Worm (Caenorhabditis elegans) whole organism, L2 larva: ENCODE data around the gene srw-57.

Source experiments
- C34F6.9 ChIP-seq: fragments of 150-350 bp; optimal IDR thresholded peaks from 2 replicates; lab custom pipeline; 2014; ENCODE audit warnings: missing biosample characterization, missing genetic modification characterization
- F13H6.1 ChIP-seq: sonication (generic microtip); optimal IDR thresholded peaks from 2 replicates; lab custom pipeline; 2016; ENCODE audit warnings: missing genetic modification characterization, missing compliant biosample characterization
- R02D3.7 ChIP-seq: fragments of 150-350 bp; optimal IDR thresholded peaks from 2 replicates; lab custom pipeline; 2014; ENCODE audit warnings: missing biosample characterization, missing genetic modification characterization
- Y55F3AM.14 ChIP-seq: fragments of 200-800 bp; sonication (Bioruptor generic); optimal IDR thresholded peaks from 2 replicates; lab custom pipeline; 2018; ENCODE audit warnings: mild to moderate bottlenecking, missing genetic modification characterization, missing compliant biosample characterization
- alr-1 ChIP-seq: fragments of 150-350 bp; optimal IDR thresholded peaks from 2 replicates; lab custom pipeline; 2014; ENCODE audit warnings: missing biosample characterization, missing genetic modification characterization
- aly-2 ChIP-seq: fragments of 150-350 bp; optimal IDR thresholded peaks from 2 replicates; lab custom pipeline; 2014; ENCODE audit warnings: missing biosample characterization, missing genetic modification characterization
- ama-1 ChIP-seq: fragments of 150-350 bp; optimal IDR thresholded peaks from 2 replicates; lab custom pipeline; 2018; ENCODE audit warnings: inconsistent platforms
- blmp-1 ChIP-seq: sonication (generic microtip); optimal IDR thresholded peaks from 2 replicates; lab custom pipeline; 2017; ENCODE audit warnings: missing genetic modification characterization, mild to moderate bottlenecking, missing compliant biosample characterization, antibody characterized with exemption, moderate library complexity; ENCODE audit not compliant: insufficient read depth
- ceh-16 ChIP-seq: fragments of 150-350 bp; optimal IDR thresholded peaks from 2 replicates; lab custom pipeline; 2014; ENCODE audit warnings: missing biosample characterization, missing genetic modification characterization
- ceh-82 ChIP-seq: fragments of 150-350 bp; optimal IDR thresholded peaks from 2 replicates; lab custom pipeline; 2014; ENCODE audit warnings: missing biosample characterization, missing genetic modification characterization
- crh-2 ChIP-seq: sonication (generic microtip); optimal IDR thresholded peaks from 2 replicates; lab custom pipeline; 2017; ENCODE audit warnings: missing biosample characterization, missing genetic modification characterization
- dmd-4 ChIP-seq: sonication (generic microtip); optimal IDR thresholded peaks from 2 replicates; lab custom pipeline; 2017; ENCODE audit warnings: missing biosample characterization, missing genetic modification characterization
- egl-27 ChIP-seq: sonication (generic microtip); optimal IDR thresholded peaks from 3 replicates; lab custom pipeline; 2017; ENCODE audit warnings: missing biosample characterization, missing genetic modification reagents, missing genetic modification characterization
- elt-1 ChIP-seq: fragments of 150-350 bp; optimal IDR thresholded peaks from 2 replicates; lab custom pipeline; 2014; ENCODE audit warnings: missing biosample characterization, missing genetic modification characterization
- gmeb-1 ChIP-seq: fragments of 150-350 bp; optimal IDR thresholded peaks from 2 replicates; lab custom pipeline; 2014; ENCODE audit warnings: missing biosample characterization, missing genetic modification characterization
- lin-11 ChIP-seq: fragments of 150-350 bp; sonication (generic microtip); optimal IDR thresholded peaks from 2 replicates; lab custom pipeline; 2014; ENCODE audit warnings: missing biosample characterization, missing genetic modification characterization, inconsistent platforms, mixed read lengths
- lin-13 ChIP-seq: fragments of 150-350 bp; optimal IDR thresholded peaks from 2 replicates; lab custom pipeline; 2014; ENCODE audit warnings: missing biosample characterization, missing genetic modification reagents, missing genetic modification characterization
- lin-39 ChIP-seq: fragments of 150-350 bp; optimal IDR thresholded peaks from 2 replicates; lab custom pipeline; 2014; ENCODE audit warnings: missing biosample characterization, missing genetic modification reagents, missing genetic modification characterization
- lsy-2 ChIP-seq, 2 experiments: fragments of 150-350 bp in 1 of 2; sonication (generic microtip) in 1 of 2; optimal IDR thresholded peaks; 2 replicates each; lab custom pipeline; 2014 to 2017; ENCODE audit warnings: missing biosample characterization in 2 of 2, missing genetic modification characterization in 2 of 2
- mab-5 ChIP-seq: fragments of 150-350 bp; optimal IDR thresholded peaks from 2 replicates; lab custom pipeline; 2014; ENCODE audit warnings: missing biosample characterization, missing genetic modification characterization
- mbf-1 ChIP-seq: sonication (generic microtip); optimal IDR thresholded peaks from 2 replicates; lab custom pipeline; 2017; ENCODE audit warnings: missing biosample characterization, missing genetic modification characterization
- nhr-10 ChIP-seq: sonication (generic microtip); optimal IDR thresholded peaks from 2 replicates; lab custom pipeline; 2017; ENCODE audit warnings: missing biosample characterization, missing genetic modification characterization
- nhr-11 ChIP-seq: fragments of 150-350 bp; optimal IDR thresholded peaks from 2 replicates; lab custom pipeline; 2014; ENCODE audit warnings: missing biosample characterization, missing genetic modification characterization
- nhr-21 ChIP-seq: fragments of 150-350 bp; optimal IDR thresholded peaks from 2 replicates; lab custom pipeline; 2014; ENCODE audit warnings: missing biosample characterization, missing genetic modification characterization
- nhr-23 ChIP-seq: fragments of 150-350 bp; optimal IDR thresholded peaks from 2 replicates; lab custom pipeline; 2014; ENCODE audit warnings: missing biosample characterization, missing genetic modification reagents, missing genetic modification characterization
- nhr-237 ChIP-seq: fragments of 150-350 bp; optimal IDR thresholded peaks from 2 replicates; lab custom pipeline; 2014; ENCODE audit warnings: missing biosample characterization, missing genetic modification characterization
- nhr-25 ChIP-seq: fragments of 150-350 bp; sonication (generic microtip); optimal IDR thresholded peaks from 3 replicates; lab custom pipeline; 2014; ENCODE audit warnings: missing biosample characterization, missing genetic modification characterization
- peb-1 ChIP-seq: fragments of 150-350 bp; optimal IDR thresholded peaks from 2 replicates; lab custom pipeline; 2014; ENCODE audit warnings: missing biosample characterization, missing genetic modification characterization
- skn-1 ChIP-seq: sonication (generic microtip); optimal IDR thresholded peaks from 2 replicates; lab custom pipeline; 2017; ENCODE audit warnings: missing biosample characterization, missing genetic modification characterization
- sma-9 ChIP-seq, 2 experiments: fragments of 150-350 bp in 1 of 2; sonication (generic microtip) in 1 of 2; optimal IDR thresholded peaks; 2 replicates each; lab custom pipeline; 2014 to 2016; ENCODE audit warnings: missing genetic modification characterization in 2 of 2, mild to moderate bottlenecking in 1 of 2, missing biosample characterization in 1 of 2, missing compliant biosample characterization in 1 of 2, missing genetic modification reagents in 1 of 2, moderate library complexity in 1 of 2
- snpc-4 ChIP-seq: fragments of 150-350 bp; optimal IDR thresholded peaks from 2 replicates; lab custom pipeline; 2014; ENCODE audit warnings: missing biosample characterization, missing genetic modification characterization
- unc-39 ChIP-seq: fragments of 150-350 bp; optimal IDR thresholded peaks from 2 replicates; lab custom pipeline; 2014; ENCODE audit warnings: missing biosample characterization, missing genetic modification characterization
- zag-1 ChIP-seq: fragments of 150-350 bp; optimal IDR thresholded peaks from 2 replicates; lab custom pipeline; 2014; ENCODE audit warnings: missing biosample characterization, missing genetic modification characterization
- ztf-1 ChIP-seq: fragments of 200-800 bp; sonication (Bioruptor generic); conservative IDR thresholded peaks from 2 replicates; pipeline ENCODE4 v1.3.6; 2022; ENCODE audit warnings: missing genetic modification characterization, missing compliant biosample characterization
- ztf-4 ChIP-seq: fragments of 150-350 bp; optimal IDR thresholded peaks from 2 replicates; lab custom pipeline; 2014; ENCODE audit warnings: missing biosample characterization, missing genetic modification characterization

srw-57 gene

DNA sequence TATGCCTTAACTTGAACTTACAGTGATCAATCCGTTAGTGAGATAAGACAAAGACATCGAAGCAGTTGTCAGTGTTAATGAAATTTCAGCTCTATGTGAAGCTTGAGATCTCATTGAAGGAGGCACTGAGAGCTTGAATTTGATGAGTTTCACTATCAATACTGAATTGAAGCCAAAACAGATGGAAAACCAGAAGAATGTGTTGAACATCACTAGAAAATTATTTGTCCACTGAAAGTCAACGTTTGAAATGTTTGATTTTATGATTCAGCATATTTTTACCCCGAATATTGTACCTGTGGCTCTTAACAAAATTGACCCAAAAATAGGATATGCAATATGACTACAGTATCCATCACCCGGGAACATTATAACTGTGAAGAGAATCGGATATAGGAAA is 16.0 kb upstream of the srw-57 start:
- TF ChIP-seq zag-1 = no peak
- no peak for TF ChIP-seq egl-27 (tag; lab: Kevin White, UChicago)
- no peak for TF ChIP-seq peb-1
- TF ChIP-seq lin-39 (tag; lab: Kevin White, UChicago) = no peak
- TF ChIP-seq C34F6.9 (tag; lab: Kevin White, UChicago) = no peak
- TF ChIP-seq mbf-1 (tag; lab: Kevin White, UChicago) = no peak
- no peak for TF ChIP-seq ztf-1 (GFP tag; lab: Robert Waterston, UW)
- TF ChIP-seq lin-13 (GFP tag; lab: Kevin White, UChicago) = no peak
- TF ChIP-seq unc-39 (tag; lab: Kevin White, UChicago) = no peak
- no peak for TF ChIP-seq snpc-4
- TF ChIP-seq nhr-25 (tag; lab: Kevin White, UChicago) = no peak
- TF ChIP-seq lin-11 = no peak
- no peak for TF ChIP-seq aly-2 (tag; lab: Kevin White, UChicago)
- TF ChIP-seq nhr-23 (tag; lab: Kevin White, UChicago) = no peak
- no peak for TF ChIP-seq Y55F3AM.14
- no peak for TF ChIP-seq skn-1 (tag; lab: Kevin White, UChicago)
- no peak for TF ChIP-seq nhr-11 (tag; lab: Kevin White, UChicago)
- TF ChIP-seq ama-1 = no peak
- no peak for TF ChIP-seq gmeb-1 (tag; lab: Kevin White, UChicago)
- TF ChIP-seq nhr-10 (tag; lab: Kevin White, UChicago) = no peak

DNA sequence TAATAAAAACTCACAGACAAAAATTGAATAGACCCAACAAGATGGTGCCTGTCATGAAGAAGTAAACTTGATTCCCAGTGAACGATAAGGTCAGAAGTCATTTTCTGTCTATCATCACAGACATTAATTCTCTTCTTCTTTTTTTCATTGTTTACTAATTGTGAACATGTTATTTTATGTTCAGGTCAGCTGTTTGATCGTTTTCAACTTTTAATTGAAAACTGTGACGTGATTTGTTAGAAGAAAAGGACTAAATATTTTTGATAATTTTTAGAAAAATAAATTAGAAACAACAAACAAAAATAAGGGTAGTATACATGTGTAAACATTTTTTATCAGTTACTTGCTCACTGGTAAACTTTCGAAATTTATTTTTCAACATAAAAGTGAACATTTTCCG is 14.8 kb upstream of the srw-57 start, which contains the start of gene F36G9.7:
Gene F36G9.7 (minus strand): TSS at position 101 of the 400 bp plus-strand sequence.
- no peak for TF ChIP-seq ceh-16 (tag; lab: Kevin White, UChicago)
- TF ChIP-seq alr-1 (tag; lab: Kevin White, UChicago) = no peak
- TF ChIP-seq lin-13 (GFP tag; lab: Kevin White, UChicago) = no peak
- no peak for TF ChIP-seq Y55F3AM.14
- no peak for TF ChIP-seq F13H6.1 (tag; lab: Kevin White, UChicago)
- no peak for TF ChIP-seq lsy-2 (tag; optimal IDR thresholded peaks at IDR 0.05; lab: Kevin White, UChicago)
- TF ChIP-seq nhr-21 (tag; lab: Kevin White, UChicago) = no peak
- TF ChIP-seq elt-1 (tag; lab: Kevin White, UChicago) = no peak
- no peak for TF ChIP-seq ztf-4 (tag; lab: Kevin White, UChicago)
- TF ChIP-seq gmeb-1 (tag; lab: Kevin White, UChicago) = no peak

DNA sequence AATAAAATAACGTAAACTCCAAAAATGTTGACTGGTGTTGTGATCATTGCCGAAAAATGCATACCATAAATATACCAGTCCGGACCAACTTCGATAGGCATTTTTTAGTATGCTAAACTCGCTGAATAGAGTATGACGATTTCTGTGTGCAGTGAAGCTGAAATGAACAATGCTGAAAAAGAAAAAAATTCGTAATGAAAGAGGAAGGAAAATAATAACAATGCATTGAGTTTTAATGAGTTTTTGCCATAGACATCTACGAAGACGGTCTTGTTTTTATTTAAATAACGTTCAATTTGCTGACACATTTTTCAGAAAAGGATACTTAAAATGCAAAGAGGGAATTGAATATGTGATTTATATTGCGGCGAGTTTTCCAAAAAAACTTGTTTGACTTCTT is 12.7 kb upstream of the srw-57 start, which contains the start of gene sri-1:
Gene sri-1 (minus strand): TSS at position 101 of the 400 bp plus-strand sequence.
- TF ChIP-seq ceh-82 (tag; lab: Kevin White, UChicago) (no peak), ztf-1 (GFP tag; lab: Robert Waterston, UW) (no peak)

DNA sequence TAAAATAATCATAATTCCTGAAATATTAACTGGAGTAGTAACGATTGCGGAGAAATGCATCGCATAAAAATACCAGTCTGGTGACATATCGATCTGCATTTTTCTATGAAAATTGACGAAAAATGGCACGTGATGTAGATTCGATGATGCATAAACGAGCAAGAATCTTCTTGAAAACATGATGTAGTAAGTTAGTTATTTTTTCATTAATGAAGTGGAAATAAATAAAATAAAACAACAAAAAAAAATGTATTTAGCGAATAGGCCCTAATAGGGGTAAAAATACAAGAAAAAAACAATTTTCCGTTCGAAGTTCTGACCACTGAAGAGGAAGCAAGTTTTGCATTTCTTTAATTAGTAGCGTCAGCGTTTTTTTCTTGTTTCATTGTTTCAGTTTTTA is 10.3 kb upstream of the srw-57 start, which contains the start of gene sri-2:
Gene sri-2 (minus strand): TSS at position 101 of the 400 bp plus-strand sequence.
- TF ChIP-seq nhr-10 (tag; lab: Kevin White, UChicago) (no peak), peb-1 (no peak), nhr-11 (tag; lab: Kevin White, UChicago) (no peak), mbf-1 (tag; lab: Kevin White, UChicago) (no peak), nhr-237 (tag; lab: Kevin White, UChicago) (no peak), lin-39 (tag; lab: Kevin White, UChicago) (no peak), dmd-4 (tag; lab: Kevin White, UChicago) (no peak), crh-2 (tag; lab: Kevin White, UChicago) (no peak), nhr-21 (tag; lab: Kevin White, UChicago) (no peak), R02D3.7 (no peak), egl-27 (tag; lab: Kevin White, UChicago) (no peak), ztf-1 (GFP tag; lab: Robert Waterston, UW) (no peak), blmp-1 (no peak), mab-5 (tag; lab: Kevin White, UChicago) (no peak)

DNA sequence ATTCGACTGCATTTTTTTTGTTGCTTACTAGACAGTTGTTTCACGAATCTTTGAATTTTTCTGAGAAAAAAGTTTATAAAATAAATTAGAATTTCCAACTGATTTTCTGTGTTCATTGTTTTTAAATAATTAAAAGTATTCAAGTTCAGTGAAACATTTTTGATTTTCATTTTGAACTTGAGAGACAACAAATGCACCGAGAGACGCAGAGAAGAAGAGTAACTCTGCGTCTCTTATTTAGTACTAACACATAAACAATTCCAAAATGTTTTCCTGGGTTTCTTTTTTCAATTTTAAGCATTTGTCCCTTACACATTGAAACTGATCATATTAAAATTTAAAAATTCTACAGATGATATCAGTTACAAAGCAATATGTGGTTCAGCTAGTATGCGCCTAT is 4.6 kb upstream of the srw-57 start:
- peak; percentile 43 for TF ChIP-seq sma-9 (GFP tag; optimal IDR thresholded peaks at IDR 0.05; lab: Kevin White, UChicago)
- TF ChIP-seq sma-9 (tag; optimal IDR thresholded peaks at IDR 0.05; lab: Kevin White, UChicago) = no peak
- TF ChIP-seq C34F6.9 (tag; lab: Kevin White, UChicago) = peak; percentile 18
- no peak for TF ChIP-seq ztf-1 (GFP tag; lab: Robert Waterston, UW)
- TF ChIP-seq, all 48 proteins: peak for 2
